Fruit fly (Drosophila melanogaster) whole organism, embryonic: ENCODE measurements around the gene Desat2.

Source experiments
- ATbp ChIP-seq: fragments of 200-800 bp; sonication (Bioruptor generic); optimal IDR thresholded peaks from 2 replicates; lab custom pipeline; 2017; ENCODE audit warnings: missing biosample characterization, mild to moderate bottlenecking, missing genetic modification characterization, missing genetic modification reagents
- Bdp1 ChIP-seq: fragments of 200-800 bp; sonication (Bioruptor generic); optimal IDR thresholded peaks from 3 replicates; lab custom pipeline; 2016; ENCODE audit warnings: missing biosample characterization, missing genetic modification characterization
- CG10274 ChIP-seq: fragments of 200-800 bp; sonication (Bioruptor generic); optimal IDR thresholded peaks from 3 replicates; lab custom pipeline; 2017; ENCODE audit warnings: missing biosample characterization, mild to moderate bottlenecking, missing genetic modification characterization
- CG11723 ChIP-seq: fragments of 200-800 bp; sonication (Bioruptor generic); optimal IDR thresholded peaks from 2 replicates; lab custom pipeline; 2017; ENCODE audit warnings: missing biosample characterization, mild to moderate bottlenecking, missing genetic modification characterization
- CG12391 ChIP-seq: fragments of 200-800 bp; sonication (Bioruptor generic); optimal IDR thresholded peaks from 3 replicates; lab custom pipeline; 2018; ENCODE audit warnings: missing biosample characterization, mild to moderate bottlenecking, missing genetic modification characterization, moderate library complexity
- CG14014 ChIP-seq: fragments of 200-800 bp; sonication (Bioruptor generic); IDR thresholded peaks from 2 replicates; pipeline ENCODE4 v1.3.6; 2022; ENCODE audit warnings: missing biosample characterization, missing genetic modification characterization
- CG1792 ChIP-seq: fragments of 200-800 bp; sonication (Bioruptor generic); optimal IDR thresholded peaks from 2 replicates; lab custom pipeline; 2016; ENCODE audit warnings: missing biosample characterization, missing genetic modification characterization
- CG1832 ChIP-seq: fragments of 200-800 bp; sonication (Bioruptor generic); optimal IDR thresholded peaks from 2 replicates; lab custom pipeline; 2017; ENCODE audit warnings: missing biosample characterization, mild to moderate bottlenecking, missing genetic modification characterization, inconsistent platforms
- CG18476 ChIP-seq: fragments of 200-800 bp; sonication (Bioruptor generic); optimal IDR thresholded peaks from 2 replicates; lab custom pipeline; 2016; ENCODE audit warnings: missing biosample characterization, mild to moderate bottlenecking, missing genetic modification characterization
- CG2678 ChIP-seq: fragments of 200-800 bp; sonication (Bioruptor generic); optimal IDR thresholded peaks from 3 replicates; lab custom pipeline; 2019; ENCODE audit warnings: missing biosample characterization, mild to moderate bottlenecking, missing genetic modification characterization, moderate library complexity
- CG30403 ChIP-seq: fragments of 200-800 bp; sonication (Bioruptor generic); optimal IDR thresholded peaks from 3 replicates; lab custom pipeline; 2016; ENCODE audit warnings: missing biosample characterization, missing genetic modification characterization
- CG33213 ChIP-seq: fragments of 200-800 bp; sonication (Bioruptor generic); optimal IDR thresholded peaks from 3 replicates; lab custom pipeline; 2016; ENCODE audit warnings: missing biosample characterization, missing genetic modification characterization
- CG3726 ChIP-seq: fragments of 200-800 bp; sonication (Bioruptor generic); IDR thresholded peaks from 3 replicates; pipeline ENCODE4, ENCODE4 v1.3.6; 2022; ENCODE audit warnings: missing biosample characterization, missing genetic modification characterization
- CG3838 ChIP-seq: fragments of 200-800 bp; sonication (Bioruptor generic); optimal IDR thresholded peaks from 3 replicates; lab custom pipeline; 2016; ENCODE audit warnings: missing biosample characterization, missing genetic modification characterization
- CG3847 ChIP-seq: fragments of 200-800 bp; sonication (Bioruptor generic); IDR thresholded peaks from 2 replicates; pipeline ENCODE4 v1.3.6; 2022; ENCODE audit warnings: missing biosample characterization, missing genetic modification characterization
- CG3995 ChIP-seq: fragments of 200-800 bp; sonication (Bioruptor generic); optimal IDR thresholded peaks from 3 replicates; lab custom pipeline; 2016; ENCODE audit warnings: missing biosample characterization, missing genetic modification characterization
- CG5180 ChIP-seq: fragments of 200-800 bp; sonication (Bioruptor generic); optimal IDR thresholded peaks from 3 replicates; lab custom pipeline; 2017; ENCODE audit warnings: missing biosample characterization, missing genetic modification characterization, mild to moderate bottlenecking, moderate library complexity, missing genetic modification reagents
- CG6654 ChIP-seq: fragments of 200-800 bp; sonication (Bioruptor generic); optimal IDR thresholded peaks from 2 replicates; lab custom pipeline; 2017; ENCODE audit warnings: missing biosample characterization, mild to moderate bottlenecking, missing genetic modification characterization
- CG6689 ChIP-seq: fragments of 200-800 bp; sonication (Bioruptor generic); IDR thresholded peaks from 2 replicates; pipeline ENCODE4 v1.3.6; 2022; ENCODE audit warnings: missing biosample characterization, missing genetic modification characterization
- CG6765 ChIP-seq: fragments of 200-800 bp; sonication (Bioruptor generic); optimal IDR thresholded peaks from 3 replicates; lab custom pipeline; 2017; ENCODE audit warnings: missing biosample characterization, mild to moderate bottlenecking, missing genetic modification characterization
- CG7786 ChIP-seq: fragments of 200-800 bp; sonication (Bioruptor generic); optimal IDR thresholded peaks from 2 replicates; lab custom pipeline; 2016; ENCODE audit warnings: missing biosample characterization, missing genetic modification characterization
- CG8281 ChIP-seq: fragments of 200-800 bp; sonication (Bioruptor generic); optimal IDR thresholded peaks from 2 replicates; lab custom pipeline; 2018; ENCODE audit warnings: missing biosample characterization, mild to moderate bottlenecking, missing genetic modification characterization, moderate library complexity
- CG8359 ChIP-seq: fragments of 200-800 bp; sonication (Bioruptor generic); optimal IDR thresholded peaks from 2 replicates; lab custom pipeline; 2017; ENCODE audit warnings: missing biosample characterization, mild to moderate bottlenecking, missing genetic modification characterization, borderline replicate concordance
- CoRest ChIP-seq: fragments of 200-800 bp; sonication (Bioruptor generic); optimal IDR thresholded peaks from 3 replicates; lab custom pipeline; 2018; ENCODE audit warnings: missing biosample characterization, mild to moderate bottlenecking, missing genetic modification characterization, moderate library complexity
- Ets97D ChIP-seq: fragments of 200-800 bp; sonication (Bioruptor generic); optimal IDR thresholded peaks from 3 replicates; lab custom pipeline; 2016; ENCODE audit warnings: missing biosample characterization, missing genetic modification characterization
- HLH54F ChIP-seq: fragments of 200-800 bp; sonication (Bioruptor generic); optimal IDR thresholded peaks from 3 replicates; lab custom pipeline; 2016; ENCODE audit warnings: missing biosample characterization, missing genetic modification characterization
- Nf-YC ChIP-seq: fragments of 200-800 bp; optimal IDR thresholded peaks from 3 replicates; lab custom pipeline; 2019; ENCODE audit warnings: missing biosample characterization, mild to moderate bottlenecking, missing genetic modification characterization, moderate library complexity
- Ravus ChIP-seq: fragments of 200-800 bp; sonication (Bioruptor generic); IDR thresholded peaks from 2 replicates; pipeline ENCODE4 v1.3.6; 2022; ENCODE audit warnings: missing biosample characterization, missing genetic modification characterization
- Sry-δ ChIP-seq: fragments of 200-800 bp; sonication (Bioruptor generic); optimal IDR thresholded peaks from 2 replicates; lab custom pipeline; 2016; ENCODE audit warnings: missing biosample characterization, missing genetic modification characterization
- Trl ChIP-seq, 3 experiments: fragments of >200 bp in 2 of 3; fragments of 200-800 bp in 1 of 3; sonication (Bioruptor generic) in 1 of 3; optimal IDR thresholded peaks; 2 replicates in 1 of 3; 3 replicates in 2 of 3; lab custom pipeline; 2016 to 2017; ENCODE audit warnings: missing biosample characterization in 1 of 3, missing genetic modification characterization in 1 of 3
- ato ChIP-seq: fragments of 200-800 bp; sonication (Bioruptor generic); IDR thresholded peaks from 2 replicates; pipeline ENCODE4 v1.3.6; 2022; ENCODE audit warnings: missing biosample characterization, missing genetic modification characterization; ENCODE audit not compliant: partially characterized antibody
- chn ChIP-seq: fragments of 200-800 bp; sonication (Bioruptor generic); optimal IDR thresholded peaks from 2 replicates; lab custom pipeline; 2016; ENCODE audit warnings: missing biosample characterization, missing genetic modification characterization
- disco-r ChIP-seq: fragments of 200-800 bp; sonication (Bioruptor generic); optimal IDR thresholded peaks from 2 replicates; lab custom pipeline; 2016; ENCODE audit warnings: missing biosample characterization, missing genetic modification characterization
- fd102C ChIP-seq: fragments of 200-800 bp; sonication (Bioruptor generic); optimal IDR thresholded peaks from 2 replicates; lab custom pipeline; 2018; ENCODE audit warnings: missing biosample characterization, mild to moderate bottlenecking, missing genetic modification characterization, moderate library complexity
- gcm2 ChIP-seq: fragments of 200-800 bp; sonication (Bioruptor generic); optimal IDR thresholded peaks from 2 replicates; lab custom pipeline; 2016; ENCODE audit warnings: missing biosample characterization, missing genetic modification characterization
- hbn ChIP-seq: fragments of 200-800 bp; sonication (Bioruptor generic); IDR thresholded peaks from 2 replicates; pipeline ENCODE4 v1.3.6; 2022; ENCODE audit warnings: missing biosample characterization, missing genetic modification characterization; ENCODE audit not compliant: partially characterized antibody
- ind ChIP-seq: fragments of 200-800 bp; sonication (Bioruptor generic); optimal IDR thresholded peaks from 3 replicates; lab custom pipeline; 2016; ENCODE audit warnings: missing biosample characterization, missing genetic modification characterization
- kay ChIP-seq: fragments of 200-800 bp; sonication (Bioruptor generic); optimal IDR thresholded peaks from 2 replicates; lab custom pipeline; 2016; ENCODE audit warnings: missing biosample characterization, missing genetic modification characterization
- mirr ChIP-seq: fragments of 200-800 bp; sonication (Bioruptor generic); optimal IDR thresholded peaks from 3 replicates; lab custom pipeline; 2018; ENCODE audit warnings: missing biosample characterization, mild to moderate bottlenecking, missing genetic modification characterization
- nerfin-2 ChIP-seq: fragments of 200-800 bp; sonication (Bioruptor generic); IDR thresholded peaks from 2 replicates; pipeline ENCODE4 v1.3.6; 2022; ENCODE audit warnings: missing biosample characterization, missing genetic modification characterization; ENCODE audit not compliant: partially characterized antibody
- peb ChIP-seq: fragments of 200-800 bp; sonication (Bioruptor generic); IDR thresholded peaks from 2 replicates; pipeline ENCODE4 v1.3.6; 2022; ENCODE audit warnings: missing biosample characterization, missing genetic modification characterization
- row ChIP-seq: fragments of 200-800 bp; sonication (Bioruptor generic); IDR thresholded peaks from 3 replicates; pipeline ENCODE4 v1.3.6; 2022; ENCODE audit warnings: missing biosample characterization, missing genetic modification characterization
- sens-2 ChIP-seq: fragments of 200-800 bp; sonication (Bioruptor generic); IDR thresholded peaks from 2 replicates; pipeline ENCODE4 v1.3.6; 2022; ENCODE audit warnings: missing biosample characterization, missing genetic modification characterization
- slou ChIP-seq: fragments of 200-800 bp; sonication (Bioruptor generic); optimal IDR thresholded peaks from 3 replicates; lab custom pipeline; 2016; ENCODE audit warnings: missing biosample characterization, missing genetic modification characterization
- so ChIP-seq: fragments of 200-800 bp; sonication (Bioruptor generic); IDR thresholded peaks from 3 replicates; pipeline ENCODE4 v1.3.6; 2022; ENCODE audit warnings: missing biosample characterization, missing genetic modification characterization
- tll ChIP-seq, 2 experiments: fragments of 200-800 bp in 1 of 2; fragments of >200 bp in 1 of 2; sonication (Bioruptor generic) in 1 of 2; optimal IDR thresholded peaks; 2 replicates each; lab custom pipeline; 2017 to 2019; ENCODE audit warnings: missing biosample characterization in 2 of 2, missing genetic modification characterization in 2 of 2, mild to moderate bottlenecking in 1 of 2, moderate library complexity in 1 of 2
- trh ChIP-seq: fragments of 200-800 bp; sonication (Bioruptor generic); optimal IDR thresholded peaks from 2 replicates; lab custom pipeline; 2016; ENCODE audit warnings: missing biosample characterization, missing genetic modification characterization
- usp ChIP-seq: fragments of >200 bp; optimal IDR thresholded peaks from 2 replicates; lab custom pipeline; 2017; ENCODE audit warnings: missing biosample characterization, missing genetic modification characterization
- wdn ChIP-seq: fragments of 200-800 bp; sonication (Bioruptor generic); IDR thresholded peaks from 2 replicates; pipeline ENCODE4 v1.3.6; 2022; ENCODE audit warnings: missing biosample characterization, missing genetic modification characterization
- zen2 ChIP-seq: fragments of 200-800 bp; sonication (Bioruptor generic); IDR thresholded peaks from 3 replicates; pipeline ENCODE4 v1.3.6; 2022; ENCODE audit warnings: missing biosample characterization, missing genetic modification characterization; ENCODE audit not compliant: partially characterized antibody

Desat2 gene

DNA sequence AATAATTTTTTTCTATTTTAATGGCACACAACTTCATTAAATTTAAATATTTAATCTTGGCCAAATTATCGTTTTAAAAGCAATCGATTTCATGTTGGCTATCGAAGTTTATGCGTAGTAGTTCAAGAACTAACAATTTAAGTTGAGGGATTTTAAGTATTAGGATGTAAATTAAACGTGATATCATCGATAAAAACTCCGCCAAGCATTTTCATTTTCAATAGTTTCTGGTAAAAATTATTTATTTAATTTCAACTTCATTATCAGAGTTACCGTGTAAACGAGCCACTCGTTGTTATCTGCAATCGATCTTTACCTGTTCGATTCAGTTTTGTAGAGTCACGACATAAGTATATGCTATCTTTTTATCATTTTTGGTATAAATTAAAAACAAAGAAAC, 33.1 kb upstream of the Desat2 start (continued):
- peak; percentile 99 for TF ChIP-seq CG2678 (tag; lab: Kevin White, UChicago)
- TF ChIP-seq CG11723 (GFP tag; lab: Kevin White, UChicago): peak; percentile 94
- TF ChIP-seq gcm2 (GFP tag; lab: Kevin White, UChicago): peak; percentile 92
- no peak for TF ChIP-seq ato (GFP tag; lab: Robert Waterston, UW)
- TF ChIP-seq CG6765 (GFP tag; lab: Kevin White, UChicago): peak; percentile 99
- TF ChIP-seq CG8281 (tag; lab: Kevin White, UChicago): peak; percentile 91
- peak; percentile 94 for TF ChIP-seq CG6654 (GFP tag; lab: Kevin White, UChicago)
- TF ChIP-seq CG8359 (GFP tag; lab: Kevin White, UChicago): peak; percentile 92
- TF ChIP-seq trh (GFP tag; lab: Kevin White, UChicago): peak; percentile 91
- peak in 1 of 2 experiments; percentile 76 for TF ChIP-seq tll (GFP tag; optimal IDR thresholded peaks at IDR 0.05; lab: Kevin White, UChicago)
- peak; percentile 95 for TF ChIP-seq CG10274
- TF ChIP-seq CG1832 (GFP tag; lab: Kevin White, UChicago): no peak
- TF ChIP-seq CG3838 (GFP tag; lab: Kevin White, UChicago): peak; percentile 90
- peak; percentile 98 for TF ChIP-seq row (GFP tag; lab: Robert Waterston, UW)
- TF ChIP-seq fd102C: peak; percentile 92
- peak; percentile 86 for TF ChIP-seq Ravus (GFP tag; lab: Robert Waterston, UW)
- peak; percentile 96 for TF ChIP-seq CG30403 (GFP tag; lab: Kevin White, UChicago)
- TF ChIP-seq peb (GFP tag; lab: Robert Waterston, UW): peak; percentile 92
- peak; percentile 97 for TF ChIP-seq CG14014 (GFP tag; lab: Robert Waterston, UW)
- TF ChIP-seq CG1792 (GFP tag; lab: Kevin White, UChicago): peak; percentile 97
- no peak for TF ChIP-seq Trl (optimal IDR thresholded peaks at IDR 0.05; lab: Kevin White, UChicago)
- TF ChIP-seq Trl (GFP tag; optimal IDR thresholded peaks at IDR 0.05; lab: Kevin White, UChicago): peak; percentile 95
- TF ChIP-seq CG33213: peak; percentile 99
- TF ChIP-seq hbn: peak; percentile 36; the same call in 1 of the 2 replicates
- peak; percentile 89 for TF ChIP-seq HLH54F (GFP tag; lab: Kevin White, UChicago)
- peak; percentile 99 for TF ChIP-seq CoRest (tag; lab: Kevin White, UChicago)
- TF ChIP-seq ATbp: peak; percentile 99
- peak; percentile 100 for TF ChIP-seq CG18476 (GFP tag; lab: Kevin White, UChicago)
- TF ChIP-seq CG6689: peak; percentile 97
- peak; percentile 99 for TF ChIP-seq CG12391 (tag; lab: Kevin White, UChicago)
- peak; percentile 90 for TF ChIP-seq Ets97D (GFP tag; lab: Kevin White, UChicago)
- 0 out of 3 replicates have a peak, but pooled peaks have one; percentile 17 for TF ChIP-seq zen2 (GFP tag; lab: Robert Waterston, UW)
- TF ChIP-seq wdn (GFP tag; lab: Robert Waterston, UW): peak; percentile 93
- peak; percentile 98 for TF ChIP-seq ind (GFP tag; lab: Kevin White, UChicago)
- TF ChIP-seq nerfin-2 (GFP tag; lab: Robert Waterston, UW): no peak
- peak; percentile 89 for TF ChIP-seq kay (GFP tag; lab: Kevin White, UChicago)
- TF ChIP-seq sens-2 (GFP tag; lab: Robert Waterston, UW): peak; percentile 97
- TF ChIP-seq Bdp1 (GFP tag; lab: Kevin White, UChicago): peak; percentile 86
- TF ChIP-seq CG5180: peak; percentile 91
- peak; percentile 86 for TF ChIP-seq disco-r (GFP tag; lab: Kevin White, UChicago)
- TF ChIP-seq Sry-δ (GFP tag; lab: Kevin White, UChicago): peak; percentile 66
- TF ChIP-seq chn (GFP tag; lab: Kevin White, UChicago): peak; percentile 95
- TF ChIP-seq so (GFP tag; lab: Robert Waterston, UW): peak; percentile 98
- TF ChIP-seq usp (GFP tag; lab: Kevin White, UChicago): no peak
- peak; percentile 99 for TF ChIP-seq mirr (GFP tag; lab: Kevin White, UChicago)
- peak; percentile 89 for TF ChIP-seq CG3726
- TF ChIP-seq Nf-YC (tag; lab: Kevin White, UChicago): peak; percentile 92
- peak; percentile 89 for TF ChIP-seq CG7786 (GFP tag; lab: Kevin White, UChicago)
- peak; percentile 86 for TF ChIP-seq slou (GFP tag; lab: Kevin White, UChicago)
- TF ChIP-seq CG3995 (GFP tag; lab: Kevin White, UChicago): peak; percentile 89
- TF ChIP-seq CG3847 (GFP tag; lab: Robert Waterston, UW): peak; percentile 94
